Fruit fly (Drosophila melanogaster): Measurements from ENCODE around the gene CG43703.

Gene CG43703

dm6 chr2L:3772937-3773623 lies 7.8 kb downstream of the CG43703 start (continued):
- TF ChIP-seq sd (tag; optimal IDR thresholded peaks at IDR 0.05) = peak; percentile 52
- no peak for TF ChIP-seq h (optimal IDR thresholded peaks at IDR 0.05)
- no peak for TF ChIP-seq CG11085 (GFP tag; IDR thresholded peaks at IDR 0.05)
- TF ChIP-seq HHEX (GFP tag; optimal IDR thresholded peaks at IDR 0.05) = peak; percentile 60
- TF ChIP-seq CG8765 (GFP tag; IDR thresholded peaks at IDR 0.05) = no peak
- 0 out of 3 replicates have a peak, but pooled peaks have one; percentile 25 for TF ChIP-seq CG16813 (GFP tag; IDR thresholded peaks at IDR 0.05; ENCODE audit: partially characterized antibody)
- TF ChIP-seq nerfin-1 (tag; optimal IDR thresholded peaks at IDR 0.05) = peak; percentile 49
- peak; percentile 67 for TF ChIP-seq CG17359 (tag; optimal IDR thresholded peaks at IDR 0.05)
- TF ChIP-seq CG10462 (GFP tag; optimal IDR thresholded peaks at IDR 0.05) = no peak
- TF ChIP-seq abd-A (tag; optimal IDR thresholded peaks at IDR 0.05) = peak; percentile 35
- TF ChIP-seq gem (tag; optimal IDR thresholded peaks at IDR 0.05) = peak; percentile 88
- peak; percentile 34 for TF ChIP-seq ind (GFP tag; optimal IDR thresholded peaks at IDR 0.05)
- TF ChIP-seq gfzf (GFP tag; optimal IDR thresholded peaks at IDR 0.05) = no peak
- TF ChIP-seq Asciz (GFP tag; optimal IDR thresholded peaks at IDR 0.05) = peak; percentile 63
- no peak for TF ChIP-seq schlank (tag; optimal IDR thresholded peaks at IDR 0.05)
- TF ChIP-seq inv (GFP tag; IDR thresholded peaks at IDR 0.05; ENCODE audit: partially characterized antibody) = no peak
- TF ChIP-seq gce (GFP tag; IDR thresholded peaks at IDR 0.05) = no peak
- peak; percentile 40 for TF ChIP-seq CG18476 (GFP tag; optimal IDR thresholded peaks at IDR 0.05)
- peak; percentile 30 for TF ChIP-seq grn (GFP tag; optimal IDR thresholded peaks at IDR 0.05)
- TF ChIP-seq sc (optimal IDR thresholded peaks at IDR 0.05) = no peak
- TF ChIP-seq sc (GFP tag; optimal IDR thresholded peaks at IDR 0.05) = peak; percentile 57
- no peak for TF ChIP-seq Gsc (GFP tag; IDR thresholded peaks at IDR 0.05)
- peak; percentile 47 for TF ChIP-seq CG15696 (tag; optimal IDR thresholded peaks at IDR 0.05)
- peak; percentile 69 for TF ChIP-seq gcm (GFP tag; optimal IDR thresholded peaks at IDR 0.05)
- TF ChIP-seq CG17361 (GFP tag; IDR thresholded peaks at IDR 0.05) = peak; percentile 85
- TF ChIP-seq Myb (GFP tag; optimal IDR thresholded peaks at IDR 0.05) = no peak
- TF ChIP-seq CG13624 (GFP tag; optimal IDR thresholded peaks at IDR 0.05) = no peak
- no peak for TF ChIP-seq CG4854 (GFP tag; optimal IDR thresholded peaks at IDR 0.05)
- TF ChIP-seq gsb-n (tag; optimal IDR thresholded peaks at IDR 0.05) = peak; percentile 4
- no peak for TF ChIP-seq fd64A (GFP tag; optimal IDR thresholded peaks at IDR 0.05)
- no peak for TF ChIP-seq hkb (optimal IDR thresholded peaks at IDR 0.05)
- no peak for TF ChIP-seq hkb (GFP tag; IDR thresholded peaks at IDR 0.05)
- no peak for TF ChIP-seq yki (optimal IDR thresholded peaks at IDR 0.05)
- no peak for TF ChIP-seq sr (GFP tag; IDR thresholded peaks at IDR 0.05)
- TF ChIP-seq psq (GFP tag; optimal IDR thresholded peaks at IDR 0.05) = no peak
- no peak for TF ChIP-seq pfk (GFP tag; optimal IDR thresholded peaks at IDR 0.05)
- no peak for TF ChIP-seq hb (GFP tag; IDR thresholded peaks at IDR 0.05; ENCODE audit: partially characterized antibody)
- TF ChIP-seq CG7928 (GFP tag; optimal IDR thresholded peaks at IDR 0.05) = peak; percentile 26
- peak; percentile 82 for TF ChIP-seq CG11504 (tag; optimal IDR thresholded peaks at IDR 0.05)
- TF ChIP-seq Hr3 (GFP tag; optimal IDR thresholded peaks at IDR 0.05) = peak; percentile 55
- TF ChIP-seq bigmax (GFP tag; optimal IDR thresholded peaks at IDR 0.05) = no peak
- peak; percentile 18 for TF ChIP-seq pum (GFP tag; optimal IDR thresholded peaks at IDR 0.05)
- TF ChIP-seq CG10366 (GFP tag; IDR thresholded peaks at IDR 0.05) = 0 out of 2 replicates have a peak, but pooled peaks have one; percentile 9
- TF ChIP-seq dmrt99B (tag; optimal IDR thresholded peaks at IDR 0.05) = peak; percentile 73
- no peak for TF ChIP-seq Lpt (GFP tag; optimal IDR thresholded peaks at IDR 0.05)
- TF ChIP-seq NC2α (GFP tag; optimal IDR thresholded peaks at IDR 0.05) = no peak
- TF ChIP-seq odd (GFP tag; optimal IDR thresholded peaks at IDR 0.05) = peak; percentile 78
- TF ChIP-seq wek (GFP tag; optimal IDR thresholded peaks at IDR 0.05) = no peak
- peak; percentile 16; the same call in 1 of the 2 replicates for TF ChIP-seq sna (GFP tag; IDR thresholded peaks at IDR 0.05; ENCODE audit: partially characterized antibody)
- TF ChIP-seq TFAM (GFP tag; optimal IDR thresholded peaks at IDR 0.05) = no peak
- peak; percentile 8 for TF ChIP-seq CG12104 (GFP tag; optimal IDR thresholded peaks at IDR 0.05)

All from whole organism, embryonic.